Fruit fly (Drosophila melanogaster): ENCODE data around the gene Afti.

DNA sequence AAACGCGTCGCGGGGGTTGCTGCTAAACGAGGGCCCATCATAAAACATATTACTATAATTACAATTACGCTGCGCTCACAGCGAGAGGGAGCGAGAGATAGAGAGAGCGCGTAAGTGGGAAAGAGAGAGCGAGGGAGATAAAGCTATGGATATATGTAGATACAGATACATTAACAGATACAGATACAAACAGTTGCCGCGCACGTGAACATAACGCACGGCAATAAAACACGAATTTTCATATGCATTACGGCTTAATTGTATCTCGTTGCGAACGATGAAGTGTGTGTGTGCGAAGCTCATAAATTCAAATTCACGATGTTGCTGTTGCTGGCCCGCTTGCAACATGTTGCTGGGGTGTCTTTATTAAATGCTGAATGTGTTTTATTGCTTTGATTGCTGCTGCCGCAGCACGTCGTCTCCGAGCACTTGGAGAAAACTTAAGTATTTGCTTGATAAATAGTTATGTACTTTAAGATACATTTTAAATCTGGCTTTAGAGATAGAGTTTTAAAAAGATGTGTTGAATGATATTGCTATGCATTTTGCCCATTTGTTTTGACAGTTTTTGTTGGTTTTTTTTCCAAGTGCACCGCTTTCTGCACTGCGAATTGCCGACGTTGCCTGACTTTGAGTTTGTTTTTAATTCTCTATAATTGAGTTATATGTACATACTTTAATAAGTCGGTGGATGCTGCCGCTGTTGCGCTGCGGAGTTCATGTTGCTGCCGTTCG lies 43.9 kb upstream of the Afti start:
- TF ChIP-seq kay (GFP tag; ENCODE audit: borderline replicate concordance) = peak; percentile 61
- TF ChIP-seq CG7045 (GFP tag; optimal IDR thresholded peaks at IDR 0.05) = no peak
- no peak for TF ChIP-seq Clk (GFP tag; optimal IDR thresholded peaks at IDR 0.05)
- no peak for TF ChIP-seq Mnt (GFP tag; optimal IDR thresholded peaks at IDR 0.05)
- TF ChIP-seq tj (GFP tag; optimal IDR thresholded peaks at IDR 0.05) = peak; percentile 87
- peak; percentile 1 for TF ChIP-seq ovo (GFP tag; optimal IDR thresholded peaks at IDR 0.05)
- TF ChIP-seq pad (GFP tag; optimal IDR thresholded peaks at IDR 0.05) = no peak
- TF ChIP-seq CG14711 (tag; optimal IDR thresholded peaks at IDR 0.05) = peak; percentile 69
- no peak for TF ChIP-seq CG5204 (GFP tag; optimal IDR thresholded peaks at IDR 0.05)

Data from whole organism, adult.